Worm (Caenorhabditis elegans): Measurements from ENCODE around the gene pho-13.

pho-13 gene

DNA sequence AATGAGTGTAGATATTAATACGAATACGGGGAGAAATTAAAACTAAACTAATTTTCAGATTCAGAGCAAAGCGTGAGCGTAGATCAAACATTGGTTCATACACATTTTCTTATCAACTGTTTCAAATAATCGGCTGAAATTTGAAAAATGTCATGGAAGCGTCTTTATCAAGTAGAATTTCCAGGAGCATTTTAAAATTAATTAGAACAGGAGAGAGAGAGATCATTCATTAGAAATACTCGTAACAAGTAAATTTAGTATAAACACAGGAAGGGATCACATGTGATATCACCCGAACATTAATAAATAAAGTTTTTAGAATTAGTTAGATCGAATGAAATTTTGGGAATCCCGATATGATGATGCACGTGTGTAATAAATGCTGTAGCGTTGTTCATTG lies at the start of gene pho-13:
pho-13 (minus strand) TSS at position 101 of the 400 bp plus-strand sequence.
- TF ChIP-seq irx-1 (tag; optimal IDR thresholded peaks at IDR 0.05) (no peak), sup-37 (GFP tag; optimal IDR thresholded peaks at IDR 0.05) (no peak), nhr-77 (tag; optimal IDR thresholded peaks at IDR 0.05) (no peak), lin-13 (GFP tag; optimal IDR thresholded peaks at IDR 0.05) (no peak), nhr-19 (GFP tag; conservative IDR thresholded peaks at IDR 0.05) (no peak), ceh-8 (GFP tag; optimal IDR thresholded peaks at IDR 0.05) (no peak), sox-4 (tag; optimal IDR thresholded peaks at IDR 0.05) (no peak)

DNA sequence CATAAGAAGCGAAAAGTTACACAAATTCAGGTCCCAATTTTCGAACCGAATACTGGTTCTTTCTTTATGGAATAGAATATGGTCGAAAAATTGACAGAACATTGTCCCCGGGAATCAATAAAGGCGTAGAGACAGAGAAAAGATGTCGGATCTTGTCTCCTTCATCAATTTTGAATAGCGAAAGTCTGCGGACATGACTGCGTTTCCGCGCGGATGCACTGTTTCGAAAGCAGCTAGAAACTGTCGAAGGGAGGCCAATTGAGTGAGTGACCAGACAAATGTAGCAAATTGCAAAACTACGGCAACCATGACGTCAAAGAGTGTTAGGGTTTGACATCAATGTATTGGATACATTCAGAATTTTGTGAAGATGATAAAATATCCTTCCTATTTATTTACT lies 49.7 kb upstream of the pho-13 start:
- no peak for TF ChIP-seq fos-1 (tag; optimal IDR thresholded peaks at IDR 0.05)
- TF ChIP-seq blmp-1 (tag; optimal IDR thresholded peaks at IDR 0.05), result peak; percentile 96
- no peak for TF ChIP-seq ceh-82 (tag; optimal IDR thresholded peaks at IDR 0.05)
- TF ChIP-seq dpl-1 (GFP tag; optimal IDR thresholded peaks at IDR 0.05), result no peak
- TF ChIP-seq ceh-63 (GFP tag; optimal IDR thresholded peaks at IDR 0.05), result no peak
- no peak for TF ChIP-seq F16B12.6 (tag; optimal IDR thresholded peaks at IDR 0.05)

DNA sequence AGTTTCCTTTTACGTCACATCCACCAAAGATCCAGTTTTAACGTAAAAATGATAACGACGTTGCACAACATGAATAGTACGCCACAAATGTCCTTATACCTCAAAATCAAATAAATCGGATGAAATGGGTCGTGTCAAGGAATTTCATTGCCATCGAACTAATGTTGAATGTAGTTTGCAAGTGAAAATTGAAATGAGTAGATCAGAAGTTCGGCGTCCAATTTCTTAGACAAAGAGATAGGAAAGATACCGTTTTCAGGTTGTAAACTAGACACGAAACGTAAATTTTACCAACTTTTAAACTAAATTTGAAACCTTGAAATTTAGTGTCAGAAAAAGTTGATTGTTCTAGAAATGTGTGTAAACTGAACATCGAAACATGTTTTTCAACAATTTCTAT lies 48.1 kb upstream of the pho-13 start:
- no peak for TF ChIP-seq nhr-71 (tag; optimal IDR thresholded peaks at IDR 0.05)
- peak; percentile 63 for TF ChIP-seq blmp-1 (tag; optimal IDR thresholded peaks at IDR 0.05)
- TF ChIP-seq lin-14 (GFP tag; optimal IDR thresholded peaks at IDR 0.05), result peak; percentile 9

DNA sequence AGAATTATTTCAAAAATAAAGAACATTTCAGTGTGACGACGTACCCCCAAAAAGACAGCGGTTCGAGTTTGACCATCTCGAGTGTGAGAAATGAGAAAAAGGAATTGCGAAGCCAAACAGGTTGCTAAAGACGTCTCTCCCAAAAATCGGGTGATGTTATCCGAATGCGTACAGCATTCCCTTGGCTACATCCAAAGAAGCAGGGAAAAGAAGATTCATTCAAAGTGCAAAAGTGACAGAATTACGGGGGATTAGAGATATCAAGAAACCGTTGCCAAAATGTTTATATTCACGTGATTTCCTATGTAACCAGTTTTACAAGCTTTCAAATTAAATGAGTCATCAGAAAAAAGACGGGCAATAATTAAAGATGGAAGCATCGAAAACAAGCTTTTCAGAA lies 47.1 kb upstream of the pho-13 start:
- no peak for TF ChIP-seq zip-4 (GFP tag; optimal IDR thresholded peaks at IDR 0.05)
- TF ChIP-seq blmp-1 (tag; optimal IDR thresholded peaks at IDR 0.05), result peak; percentile 71
- TF ChIP-seq egl-27 (tag; optimal IDR thresholded peaks at IDR 0.05), result no peak
- TF ChIP-seq lin-39 (tag; optimal IDR thresholded peaks at IDR 0.05), result no peak
- no peak for TF ChIP-seq unc-130 (tag; optimal IDR thresholded peaks at IDR 0.05)
- TF ChIP-seq jun-1 (tag; optimal IDR thresholded peaks at IDR 0.05), result peak; percentile 25
- no peak for TF ChIP-seq lin-14 (GFP tag; optimal IDR thresholded peaks at IDR 0.05)
- no peak for TF ChIP-seq fkh-4 (tag; optimal IDR thresholded peaks at IDR 0.05; ENCODE audit: borderline replicate concordance)
- TF ChIP-seq lsy-2 (tag; optimal IDR thresholded peaks at IDR 0.05), result no peak
- TF ChIP-seq nhr-76 (tag; optimal IDR thresholded peaks at IDR 0.05), result no peak
- TF ChIP-seq efl-1 (optimal IDR thresholded peaks at IDR 0.05), result no peak
- peak in 1 of 2 experiments; percentile 16 for TF ChIP-seq efl-1 (GFP tag; optimal IDR thresholded peaks at IDR 0.05 in 1 of 2)
- no peak for TF ChIP-seq sox-4 (tag; optimal IDR thresholded peaks at IDR 0.05)
- peak; percentile 65 for TF ChIP-seq nhr-85 (tag)
- peak; percentile 58 for TF ChIP-seq grh-1 (GFP tag; IDR thresholded peaks at IDR 0.05)
- no peak for TF ChIP-seq alr-1 (tag; optimal IDR thresholded peaks at IDR 0.05; ENCODE audit: borderline replicate concordance)
- TF ChIP-seq tlp-1 (tag; optimal IDR thresholded peaks at IDR 0.05), result no peak

DNA sequence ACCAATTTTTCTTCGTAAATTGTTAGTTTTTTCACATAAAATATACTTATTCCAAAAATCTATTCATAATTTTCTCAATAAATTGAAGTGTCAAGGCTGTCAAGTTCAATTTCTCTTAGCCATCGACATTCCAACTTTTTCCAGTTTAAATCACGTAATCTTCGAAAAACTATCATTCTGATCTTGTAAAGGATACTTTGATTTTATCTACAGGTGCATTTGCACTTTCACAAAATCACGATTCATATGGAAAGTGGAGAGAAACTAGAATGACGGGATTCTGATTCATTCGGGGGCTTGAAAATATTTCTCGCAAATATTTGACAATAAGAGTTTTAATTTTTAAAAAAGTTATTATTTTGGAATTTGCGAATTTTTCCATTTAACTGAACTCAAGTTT lies 46.4 kb upstream of the pho-13 start:
- TF ChIP-seq aly-2 (tag; optimal IDR thresholded peaks at IDR 0.05) (no peak), nhr-85 (tag) (peak; percentile 64), lin-13 (GFP tag; optimal IDR thresholded peaks at IDR 0.05) (no peak)

DNA sequence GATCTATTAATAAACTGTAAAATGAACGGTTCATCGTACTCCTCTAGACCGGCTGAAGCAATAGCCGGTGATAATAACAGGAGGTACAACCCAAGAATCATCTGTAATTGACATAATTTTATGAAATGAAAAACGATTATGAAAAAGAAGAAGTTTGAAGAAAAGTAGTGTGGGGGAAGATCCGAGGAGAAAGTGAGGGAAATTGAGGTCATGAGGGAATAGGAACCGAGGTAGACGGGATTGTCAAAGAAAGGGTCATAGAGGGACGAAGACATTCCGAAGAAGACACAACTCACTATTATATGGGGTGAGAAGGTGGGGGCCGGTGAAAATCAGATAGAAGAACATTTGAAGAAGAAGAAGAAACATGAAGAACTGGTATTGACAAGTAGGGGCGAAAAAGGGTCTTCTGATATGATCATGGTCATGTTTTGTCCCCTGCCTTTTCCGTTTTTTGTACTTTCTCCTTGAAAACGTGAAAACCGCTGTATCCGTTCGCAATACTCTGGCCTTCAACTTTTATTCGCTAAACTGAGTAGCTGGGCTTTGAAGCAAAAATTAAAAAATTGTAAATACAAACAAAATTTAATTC lies 45.3 kb upstream of the pho-13 start, which contains the start of gene oac-46:
oac-46 (minus strand) TSS at position 101 of the 592 bp plus-strand sequence.
- peak; percentile 18 for TF ChIP-seq snu-23 (GFP tag; optimal IDR thresholded peaks at IDR 0.05)
- TF ChIP-seq nhr-19 (GFP tag; conservative IDR thresholded peaks at IDR 0.05), result no peak
- peak in 2 of 6 experiments; percentile 20 to 22 for TF ChIP-seq elt-3 (tag; optimal IDR thresholded peaks at IDR 0.05)
- TF ChIP-seq lin-14 (GFP tag; optimal IDR thresholded peaks at IDR 0.05), result peak; percentile 56
- TF ChIP-seq nhr-85 (tag), result peak; percentile 83
- peak; percentile 94 for TF ChIP-seq blmp-1 (tag; optimal IDR thresholded peaks at IDR 0.05)
- TF ChIP-seq zip-4 (GFP tag; optimal IDR thresholded peaks at IDR 0.05), result no peak
- peak; percentile 16 for TF ChIP-seq nhr-71 (tag; optimal IDR thresholded peaks at IDR 0.05)
- TF ChIP-seq dsc-1 (tag; optimal IDR thresholded peaks at IDR 0.05), result no peak
- no peak for TF ChIP-seq efl-1 (optimal IDR thresholded peaks at IDR 0.05)
- TF ChIP-seq efl-1 (GFP tag; optimal IDR thresholded peaks at IDR 0.05 in 1 of 2), result peak in 1 of 2 experiments; percentile 52

Data from whole organism, L1 larva.